Fruit fly (Drosophila melanogaster) whole organism, embryonic: ENCODE measurements around the gene tws.

ENCODE experiments used
- Aef1 ChIP-seq: fragments of 200-800 bp; sonication (Bioruptor generic); IDR thresholded peaks from 3 replicates; pipeline ENCODE4 v1.3.6; 2022; ENCODE audit warnings: missing biosample characterization, missing genetic modification characterization
- Bgb ChIP-seq: fragments of 200-800 bp; sonication (Bioruptor generic); IDR thresholded peaks from 2 replicates; pipeline ENCODE4 v1.3.6; 2022; ENCODE audit warnings: missing biosample characterization, missing genetic modification characterization; ENCODE audit not compliant: partially characterized antibody
- Blimp-1 ChIP-seq: fragments of 200-800 bp; sonication (Bioruptor generic); optimal IDR thresholded peaks from 3 replicates; lab custom pipeline; 2018; ENCODE audit warnings: missing biosample characterization, missing genetic modification characterization, mild to moderate bottlenecking, moderate library complexity, missing genetic modification reagents
- CG10431 ChIP-seq: fragments of 200-800 bp; sonication (Bioruptor generic); optimal IDR thresholded peaks from 3 replicates; lab custom pipeline; 2018; ENCODE audit warnings: missing biosample characterization, mild to moderate bottlenecking, missing genetic modification characterization
- CG11093 ChIP-seq: fragments of 200-800 bp; sonication (Bioruptor generic); IDR thresholded peaks from 3 replicates; pipeline ENCODE4 v1.3.6; 2022; ENCODE audit warnings: missing biosample characterization, missing genetic modification characterization
- CG12071 ChIP-seq: fragments of 200-800 bp; sonication (Bioruptor generic); optimal IDR thresholded peaks from 3 replicates; lab custom pipeline; 2018; ENCODE audit warnings: missing biosample characterization, mild to moderate bottlenecking, missing genetic modification characterization
- CG13123 ChIP-seq: fragments of 200-800 bp; sonication (Bioruptor generic); optimal IDR thresholded peaks from 2 replicates; lab custom pipeline; 2016; ENCODE audit warnings: missing biosample characterization, missing genetic modification characterization
- CG14667 ChIP-seq: fragments of 200-800 bp; sonication (Bioruptor generic); IDR thresholded peaks from 2 replicates; pipeline ENCODE4 v1.3.6; 2022; ENCODE audit warnings: missing biosample characterization, missing genetic modification characterization
- CG1529 ChIP-seq: fragments of 200-800 bp; sonication (Bioruptor generic); optimal IDR thresholded peaks from 3 replicates; lab custom pipeline; 2018; ENCODE audit warnings: missing biosample characterization, missing genetic modification characterization
- CG15601 ChIP-seq: fragments of 200-800 bp; sonication (Bioruptor generic); optimal IDR thresholded peaks from 3 replicates; lab custom pipeline; 2019; ENCODE audit warnings: missing biosample characterization, mild to moderate bottlenecking, missing genetic modification characterization, moderate library complexity
- CG15696 ChIP-seq: fragments of 200-800 bp; sonication (Bioruptor generic); optimal IDR thresholded peaks from 2 replicates; lab custom pipeline; 2019; ENCODE audit warnings: missing biosample characterization, mild to moderate bottlenecking, missing genetic modification characterization, moderate library complexity
- CG17328 ChIP-seq: fragments of 200-800 bp; sonication (Bioruptor generic); IDR thresholded peaks from 2 replicates; pipeline ENCODE4 v1.3.6; 2022; ENCODE audit warnings: missing biosample characterization, missing genetic modification characterization
- CG17829 ChIP-seq: fragments of 200-800 bp; optimal IDR thresholded peaks from 2 replicates; lab custom pipeline; 2019; ENCODE audit warnings: missing biosample characterization, mild to moderate bottlenecking, missing genetic modification characterization, moderate library complexity
- CG1832 ChIP-seq: fragments of 200-800 bp; sonication (Bioruptor generic); optimal IDR thresholded peaks from 2 replicates; lab custom pipeline; 2017; ENCODE audit warnings: missing biosample characterization, mild to moderate bottlenecking, missing genetic modification characterization, inconsistent platforms
- CG18599 ChIP-seq: fragments of 200-800 bp; sonication (Bioruptor generic); optimal IDR thresholded peaks from 3 replicates; lab custom pipeline; 2017; ENCODE audit warnings: missing biosample characterization, missing genetic modification characterization, mild to moderate bottlenecking, moderate library complexity, missing genetic modification reagents
- CG2116 ChIP-seq: fragments of 200-800 bp; sonication (Bioruptor generic); optimal IDR thresholded peaks from 3 replicates; lab custom pipeline; 2018; ENCODE audit warnings: missing biosample characterization, mild to moderate bottlenecking, missing genetic modification characterization
- CG2678 ChIP-seq: fragments of 200-800 bp; sonication (Bioruptor generic); optimal IDR thresholded peaks from 3 replicates; lab custom pipeline; 2019; ENCODE audit warnings: missing biosample characterization, mild to moderate bottlenecking, missing genetic modification characterization, moderate library complexity
- CG31441 ChIP-seq: fragments of 200-800 bp; sonication (Bioruptor generic); IDR thresholded peaks from 2 replicates; pipeline ENCODE4 v1.3.6; 2022; ENCODE audit warnings: missing biosample characterization, missing genetic modification characterization
- CG4707 ChIP-seq: fragments of 200-800 bp; sonication (Bioruptor generic); optimal IDR thresholded peaks from 2 replicates; lab custom pipeline; 2018; ENCODE audit warnings: missing biosample characterization, mild to moderate bottlenecking, missing genetic modification characterization, moderate library complexity
- CG4730 ChIP-seq: fragments of 200-800 bp; sonication (Bioruptor generic); IDR thresholded peaks from 2 replicates; pipeline ENCODE4 v1.3.6; 2022; ENCODE audit warnings: missing biosample characterization, missing genetic modification characterization
- CG5953 ChIP-seq: fragments of 200-800 bp; sonication (Bioruptor generic); IDR thresholded peaks from 2 replicates; pipeline ENCODE4 v1.3.6; 2022; ENCODE audit warnings: missing biosample characterization, missing genetic modification characterization
- CG7556 ChIP-seq: fragments of 200-800 bp; sonication (Bioruptor generic); optimal IDR thresholded peaks from 2 replicates; lab custom pipeline; 2017; ENCODE audit warnings: missing biosample characterization, mild to moderate bottlenecking, missing genetic modification characterization
- CG9215 ChIP-seq: fragments of 200-800 bp; sonication (Bioruptor generic); IDR thresholded peaks from 2 replicates; pipeline ENCODE4 v1.3.6; 2022; ENCODE audit warnings: missing biosample characterization, missing genetic modification characterization
- CG9817 ChIP-seq: fragments of 200-800 bp; sonication (Bioruptor generic); optimal IDR thresholded peaks from 2 replicates; lab custom pipeline; 2018; ENCODE audit warnings: missing biosample characterization, mild to moderate bottlenecking, missing genetic modification characterization, moderate library complexity
- CG9932 ChIP-seq: fragments of 200-800 bp; sonication (Bioruptor generic); IDR thresholded peaks from 2 replicates; pipeline ENCODE4 v1.3.6; 2022; ENCODE audit warnings: missing biosample characterization, missing genetic modification characterization
- Chrac-16 ChIP-seq: fragments of 200-800 bp; sonication (Bioruptor generic); optimal IDR thresholded peaks from 3 replicates; lab custom pipeline; 2016; ENCODE audit warnings: missing biosample characterization, missing genetic modification characterization
- Dip3 ChIP-seq: fragments of 200-800 bp; sonication (Bioruptor generic); optimal IDR thresholded peaks from 3 replicates; lab custom pipeline; 2016; ENCODE audit warnings: missing biosample characterization, missing genetic modification characterization
- ERR ChIP-seq: fragments of 200-800 bp; sonication (Bioruptor generic); optimal IDR thresholded peaks from 2 replicates; lab custom pipeline; 2016; ENCODE audit warnings: missing biosample characterization, missing genetic modification characterization
- Gsc ChIP-seq: fragments of 200-800 bp; sonication (Bioruptor generic); IDR thresholded peaks from 2 replicates; pipeline ENCODE4 v1.3.6; 2022; ENCODE audit warnings: missing biosample characterization, missing genetic modification characterization
- Oaz ChIP-seq: fragments of 200-800 bp; sonication (Bioruptor generic); IDR thresholded peaks from 2 replicates; pipeline ENCODE4 v1.3.6; 2022; ENCODE audit warnings: missing biosample characterization, missing genetic modification characterization
- Poxn ChIP-seq: fragments of 200-800 bp; sonication (Bioruptor generic); IDR thresholded peaks from 2 replicates; pipeline ENCODE4 v1.3.6; 2022; ENCODE audit warnings: missing biosample characterization, missing genetic modification characterization
- Six4 ChIP-seq: fragments of 200-800 bp; sonication (Bioruptor generic); optimal IDR thresholded peaks from 2 replicates; lab custom pipeline; 2016; ENCODE audit warnings: missing biosample characterization, missing genetic modification characterization
- Spps ChIP-seq: fragments of 200-800 bp; sonication (Bioruptor generic); optimal IDR thresholded peaks from 2 replicates; lab custom pipeline; 2018; ENCODE audit warnings: missing biosample characterization, mild to moderate bottlenecking, missing genetic modification characterization
- TFAM ChIP-seq: fragments of 200-800 bp; sonication (Bioruptor generic); optimal IDR thresholded peaks from 2 replicates; lab custom pipeline; 2017; ENCODE audit warnings: missing biosample characterization, missing genetic modification characterization, inconsistent platforms
- Taf1 ChIP-seq: fragments of 200-800 bp; sonication (Bioruptor generic); IDR thresholded peaks from 2 replicates; pipeline ENCODE4 v1.3.6; 2022; ENCODE audit warnings: missing biosample characterization, missing genetic modification characterization
- Xrp1 ChIP-seq: fragments of 200-800 bp; sonication (Bioruptor generic); IDR thresholded peaks from 2 replicates; pipeline ENCODE4 v1.3.6; 2022; ENCODE audit warnings: missing biosample characterization, missing genetic modification characterization
- ara ChIP-seq: fragments of 200-800 bp; sonication (Bioruptor generic); IDR thresholded peaks from 2 replicates; pipeline ENCODE4 v1.3.6; 2022; ENCODE audit warnings: missing biosample characterization, missing genetic modification characterization
- bab2 ChIP-seq: fragments of 200-800 bp; sonication (Bioruptor generic); optimal IDR thresholded peaks from 2 replicates; lab custom pipeline; 2016; ENCODE audit warnings: missing biosample characterization, missing genetic modification characterization
- da ChIP-seq: fragments of 200-800 bp; sonication (Bioruptor generic); optimal IDR thresholded peaks from 2 replicates; lab custom pipeline; 2016; ENCODE audit warnings: missing biosample characterization, missing genetic modification characterization
- fu2 ChIP-seq: fragments of 200-800 bp; sonication (Bioruptor generic); optimal IDR thresholded peaks from 2 replicates; lab custom pipeline; 2016; ENCODE audit warnings: missing biosample characterization, missing genetic modification characterization
- gcm ChIP-seq: fragments of 200-800 bp; sonication (Bioruptor generic); optimal IDR thresholded peaks from 2 replicates; lab custom pipeline; 2019; ENCODE audit warnings: missing biosample characterization, mild to moderate bottlenecking, missing genetic modification characterization, moderate library complexity
- nerfin-1 ChIP-seq: fragments of 200-800 bp; sonication (Bioruptor generic); optimal IDR thresholded peaks from 3 replicates; lab custom pipeline; 2019; ENCODE audit warnings: missing biosample characterization, mild to moderate bottlenecking, missing genetic modification characterization, moderate library complexity
- nom ChIP-seq: fragments of 200-800 bp; sonication (Bioruptor generic); optimal IDR thresholded peaks from 2 replicates; lab custom pipeline; 2017; ENCODE audit warnings: missing biosample characterization, missing genetic modification characterization, mild to moderate bottlenecking, moderate library complexity, missing genetic modification reagents
- otp ChIP-seq: fragments of 200-800 bp; sonication (Bioruptor generic); IDR thresholded peaks from 3 replicates; pipeline ENCODE4, ENCODE4 v1.3.6; 2022; ENCODE audit warnings: missing biosample characterization, missing genetic modification characterization
- prd ChIP-seq, 3 experiments: fragments of >200 bp in 2 of 3; fragments of 200-800 bp in 1 of 3; sonication (Bioruptor generic) in 1 of 3; optimal IDR thresholded peaks in 2 of 3; IDR thresholded peaks in 1 of 3; 2 replicates in 2 of 3; 3 replicates in 1 of 3; pipeline versions ENCODE4 v1.3.6 to Lab custom; 2017 to 2022; ENCODE audit warnings: missing biosample characterization in 1 of 3, missing genetic modification characterization in 1 of 3
- sima ChIP-seq: fragments of 200-800 bp; sonication (Bioruptor generic); optimal IDR thresholded peaks from 2 replicates; lab custom pipeline; 2016; ENCODE audit warnings: missing biosample characterization, missing genetic modification characterization
- sob ChIP-seq: fragments of 200-800 bp; sonication (Bioruptor generic); IDR thresholded peaks from 2 replicates; pipeline ENCODE4 v1.3.6; 2022; ENCODE audit warnings: missing biosample characterization, missing genetic modification characterization
- stc ChIP-seq: fragments of 200-800 bp; sonication (Bioruptor generic); IDR thresholded peaks from 2 replicates; pipeline ENCODE4 v1.3.6; 2022; ENCODE audit warnings: missing biosample characterization, missing genetic modification characterization
- tll ChIP-seq, 2 experiments: fragments of 200-800 bp in 1 of 2; fragments of >200 bp in 1 of 2; sonication (Bioruptor generic) in 1 of 2; optimal IDR thresholded peaks; 2 replicates each; lab custom pipeline; 2017 to 2019; ENCODE audit warnings: missing biosample characterization in 2 of 2, missing genetic modification characterization in 2 of 2, mild to moderate bottlenecking in 1 of 2, moderate library complexity in 1 of 2
- vfl ChIP-seq: fragments of 200-800 bp; sonication (Bioruptor generic); optimal IDR thresholded peaks from 2 replicates; lab custom pipeline; 2016; ENCODE audit warnings: missing biosample characterization, missing genetic modification characterization

tws gene

DNA sequence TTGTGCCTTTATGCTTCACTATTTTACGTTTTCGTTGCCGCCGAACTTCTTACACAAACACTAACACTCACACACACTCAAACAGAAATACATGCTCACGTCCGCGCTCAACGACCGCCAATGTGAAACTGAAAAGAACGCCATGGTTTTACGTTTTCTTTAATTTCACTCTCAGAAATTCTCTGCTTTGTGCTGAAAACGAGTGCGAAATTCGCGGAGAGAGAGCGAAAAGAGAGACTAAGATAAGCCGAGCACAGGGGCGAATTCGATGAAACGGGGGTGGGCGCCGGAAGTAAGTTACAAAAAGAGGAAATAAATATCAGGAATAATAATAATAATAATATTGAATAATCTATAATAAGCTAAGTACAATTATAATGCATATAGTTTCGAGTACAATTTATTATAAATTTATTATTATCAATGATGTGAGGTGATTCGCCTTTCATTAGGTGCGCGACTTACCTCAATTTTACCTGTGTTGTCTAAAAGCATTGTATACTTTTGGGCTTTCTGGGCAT, 30.8 kb upstream of the tws start, which contains the start of gene Best1 (continued):
- peak; percentile 91 for TF ChIP-seq CG9817 (tag; lab: Kevin White, UChicago)
- TF ChIP-seq CG10431 = peak; percentile 77
- TF ChIP-seq CG4730 (GFP tag; lab: Robert Waterston, UW) = peak; percentile 87
- no peak for TF ChIP-seq CG13123
- TF ChIP-seq Chrac-16 (GFP tag; lab: Kevin White, UChicago) = peak; percentile 84
- peak; percentile 83 for TF ChIP-seq CG1529 (GFP tag; lab: Kevin White, UChicago)
- TF ChIP-seq CG17328 (GFP tag; lab: Robert Waterston, UW) = peak; percentile 92
- no peak for TF ChIP-seq ERR (GFP tag; lab: Kevin White, UChicago)
- TF ChIP-seq nerfin-1 (tag; lab: Kevin White, UChicago) = peak; percentile 82
- TF ChIP-seq gcm = peak; percentile 92
- peak; percentile 97 for TF ChIP-seq Xrp1 (GFP tag; lab: Robert Waterston, UW)
- peak; percentile 76 for TF ChIP-seq vfl (GFP tag; lab: Kevin White, UChicago)
- TF ChIP-seq CG17829 (tag; lab: Kevin White, UChicago) = peak; percentile 94
- peak; percentile 76 for TF ChIP-seq CG4707 (GFP tag; lab: Kevin White, UChicago)
- TF ChIP-seq CG15601 (tag; lab: Kevin White, UChicago) = peak; percentile 89
- peak; percentile 91 for TF ChIP-seq CG7556
- peak; percentile 86 for TF ChIP-seq CG5953
- TF ChIP-seq CG2116 (GFP tag; lab: Kevin White, UChicago) = peak; percentile 44
- TF ChIP-seq ara (GFP tag; lab: Robert Waterston, UW) = peak; percentile 89
- TF ChIP-seq CG1832 (GFP tag; lab: Kevin White, UChicago) = no peak
- TF ChIP-seq otp = peak; percentile 89; the same call in 2 of the 3 replicates
- peak; percentile 68 for TF ChIP-seq Six4
- TF ChIP-seq CG15696 = peak; percentile 90
- TF ChIP-seq tll (GFP tag; optimal IDR thresholded peaks at IDR 0.05; lab: Kevin White, UChicago) = peak in 1 of 2 experiments; percentile 88
- TF ChIP-seq Spps (tag; lab: Kevin White, UChicago) = peak; percentile 77
- peak; percentile 95 for TF ChIP-seq Blimp-1 (GFP tag; lab: Kevin White, UChicago)
- peak; percentile 97 for TF ChIP-seq CG9932
- TF ChIP-seq Dip3 = peak; percentile 67
- TF ChIP-seq prd (optimal IDR thresholded peaks at IDR 0.05; lab: Kevin White, UChicago) = no peak
- TF ChIP-seq prd (GFP tag; IDR thresholded peaks at IDR 0.05; lab: Robert Waterston, UW) = peak; percentile 95
- peak; percentile 87 for TF ChIP-seq CG9215 (GFP tag; lab: Robert Waterston, UW)
- peak; percentile 84 for TF ChIP-seq Aef1
- TF ChIP-seq da = no peak
- peak; percentile 94 for TF ChIP-seq CG2678
- TF ChIP-seq CG12071 = peak; percentile 80
- TF ChIP-seq sima (GFP tag; lab: Kevin White, UChicago) = peak; percentile 34
- TF ChIP-seq CG11093 (GFP tag; lab: Robert Waterston, UW) = peak; percentile 88; the same call in 2 of the 3 replicates
- peak; percentile 89 for TF ChIP-seq Bgb (GFP tag; lab: Robert Waterston, UW)
- peak; percentile 82 for TF ChIP-seq bab2 (GFP tag; lab: Kevin White, UChicago)
- TF ChIP-seq TFAM (GFP tag; lab: Kevin White, UChicago) = peak; percentile 23
- peak; percentile 86 for TF ChIP-seq nom (GFP tag; lab: Kevin White, UChicago)
- peak; percentile 89 for TF ChIP-seq CG14667 (GFP tag; lab: Robert Waterston, UW)
- TF ChIP-seq Taf1 (GFP tag; lab: Robert Waterston, UW) = peak; percentile 88
- TF ChIP-seq sob = peak; percentile 95
- peak; percentile 38 for TF ChIP-seq fu2
- TF ChIP-seq Gsc (GFP tag; lab: Robert Waterston, UW) = no peak
- peak; percentile 94 for TF ChIP-seq CG18599 (GFP tag; lab: Kevin White, UChicago)
- peak; percentile 94 for TF ChIP-seq CG31441
- peak; percentile 90 for TF ChIP-seq stc (GFP tag; lab: Robert Waterston, UW)
- TF ChIP-seq Oaz (GFP tag; lab: Robert Waterston, UW) = peak; percentile 86
- TF ChIP-seq Poxn = peak; percentile 76
